Fruit fly (Drosophila melanogaster) whole organism, embryonic: ENCODE data around the gene RpL37A.

ENCODE experiments used
- Abd-B ChIP-seq: fragments of 200-800 bp; sonication (Bioruptor generic); optimal IDR thresholded peaks from 2 replicates; lab custom pipeline; 2018; ENCODE audit warnings: missing biosample characterization, mild to moderate bottlenecking, missing genetic modification characterization, moderate library complexity
- Aef1 ChIP-seq: fragments of 200-800 bp; sonication (Bioruptor generic); IDR thresholded peaks from 3 replicates; pipeline ENCODE4 v1.3.6; 2022; ENCODE audit warnings: missing biosample characterization, missing genetic modification characterization
- Awh ChIP-seq: fragments of 200-800 bp; sonication (Bioruptor generic); IDR thresholded peaks from 2 replicates; pipeline ENCODE4, ENCODE4 v1.3.6; 2022; ENCODE audit warnings: missing biosample characterization, missing genetic modification characterization
- Bgb ChIP-seq: fragments of 200-800 bp; sonication (Bioruptor generic); IDR thresholded peaks from 2 replicates; pipeline ENCODE4 v1.3.6; 2022; ENCODE audit warnings: missing biosample characterization, missing genetic modification characterization; ENCODE audit not compliant: partially characterized antibody
- CG12104 ChIP-seq: fragments of 200-800 bp; sonication (Bioruptor generic); optimal IDR thresholded peaks from 3 replicates; lab custom pipeline; 2016; ENCODE audit warnings: missing biosample characterization, missing genetic modification characterization
- CG13296 ChIP-seq: fragments of 200-800 bp; sonication (Bioruptor generic); optimal IDR thresholded peaks from 3 replicates; lab custom pipeline; 2018; ENCODE audit warnings: missing biosample characterization, mild to moderate bottlenecking, missing genetic modification characterization
- CG14050 ChIP-seq: fragments of 200-800 bp; sonication (Bioruptor generic); IDR thresholded peaks from 3 replicates; pipeline ENCODE4 v1.3.6; 2022; ENCODE audit warnings: missing biosample characterization, missing genetic modification characterization
- CG15269 ChIP-seq: fragments of 200-800 bp; sonication (Bioruptor generic); optimal IDR thresholded peaks from 2 replicates; lab custom pipeline; 2018; ENCODE audit warnings: missing biosample characterization, mild to moderate bottlenecking, missing genetic modification characterization, moderate library complexity
- CG17328 ChIP-seq: fragments of 200-800 bp; sonication (Bioruptor generic); IDR thresholded peaks from 2 replicates; pipeline ENCODE4 v1.3.6; 2022; ENCODE audit warnings: missing biosample characterization, missing genetic modification characterization
- CG1792 ChIP-seq: fragments of 200-800 bp; sonication (Bioruptor generic); optimal IDR thresholded peaks from 2 replicates; lab custom pipeline; 2016; ENCODE audit warnings: missing biosample characterization, missing genetic modification characterization
- CG30403 ChIP-seq: fragments of 200-800 bp; sonication (Bioruptor generic); optimal IDR thresholded peaks from 3 replicates; lab custom pipeline; 2016; ENCODE audit warnings: missing biosample characterization, missing genetic modification characterization
- CG3065 ChIP-seq: fragments of 200-800 bp; sonication (Bioruptor generic); optimal IDR thresholded peaks from 2 replicates; lab custom pipeline; 2016; ENCODE audit warnings: missing biosample characterization, missing genetic modification characterization
- CG6854 ChIP-seq: fragments of 200-800 bp; sonication (Bioruptor generic); optimal IDR thresholded peaks from 3 replicates; lab custom pipeline; 2017; ENCODE audit warnings: missing biosample characterization, mild to moderate bottlenecking, missing genetic modification characterization
- CG7839 ChIP-seq: fragments of 200-800 bp; sonication (Bioruptor generic); optimal IDR thresholded peaks from 3 replicates; lab custom pipeline; 2018; ENCODE audit warnings: missing biosample characterization, mild to moderate bottlenecking, missing genetic modification characterization, moderate library complexity
- CG7928 ChIP-seq: fragments of 200-800 bp; sonication (Bioruptor generic); optimal IDR thresholded peaks from 2 replicates; lab custom pipeline; 2017; ENCODE audit warnings: missing biosample characterization, mild to moderate bottlenecking, missing genetic modification characterization
- CG8281 ChIP-seq: fragments of 200-800 bp; sonication (Bioruptor generic); optimal IDR thresholded peaks from 2 replicates; lab custom pipeline; 2018; ENCODE audit warnings: missing biosample characterization, mild to moderate bottlenecking, missing genetic modification characterization, moderate library complexity
- CG8388 ChIP-seq: fragments of 200-800 bp; sonication (Bioruptor generic); optimal IDR thresholded peaks from 2 replicates; lab custom pipeline; 2019; ENCODE audit warnings: missing biosample characterization, mild to moderate bottlenecking, missing genetic modification characterization, moderate library complexity
- CG9215 ChIP-seq: fragments of 200-800 bp; sonication (Bioruptor generic); IDR thresholded peaks from 2 replicates; pipeline ENCODE4 v1.3.6; 2022; ENCODE audit warnings: missing biosample characterization, missing genetic modification characterization
- Dek ChIP-seq: fragments of 200-800 bp; sonication (Bioruptor generic); optimal IDR thresholded peaks from 3 replicates; lab custom pipeline; 2019; ENCODE audit warnings: missing biosample characterization, mild to moderate bottlenecking, missing genetic modification characterization, moderate library complexity
- Dip2 ChIP-seq: fragments of 200-800 bp; sonication (Bioruptor generic); IDR thresholded peaks from 2 replicates; pipeline ENCODE4 v1.3.6; 2022; ENCODE audit warnings: missing biosample characterization, missing genetic modification characterization
- Dref ChIP-seq: fragments of 200-800 bp; sonication (Bioruptor generic); IDR thresholded peaks from 2 replicates; pipeline ENCODE4 v1.3.6; 2022; ENCODE audit warnings: missing biosample characterization, missing genetic modification characterization
- Eip74EF ChIP-seq, 2 experiments: fragments of 200-800 bp in 1 of 2; fragments of >200 bp in 1 of 2; sonication (Bioruptor generic) in 1 of 2; optimal IDR thresholded peaks; 2 replicates each; lab custom pipeline; 2017 to 2019; ENCODE audit warnings: missing biosample characterization in 2 of 2, missing genetic modification characterization in 2 of 2, mild to moderate bottlenecking in 1 of 2, moderate library complexity in 1 of 2
- Ets97D ChIP-seq: fragments of 200-800 bp; sonication (Bioruptor generic); optimal IDR thresholded peaks from 3 replicates; lab custom pipeline; 2016; ENCODE audit warnings: missing biosample characterization, missing genetic modification characterization
- Hey ChIP-seq: fragments of 200-800 bp; sonication (Bioruptor generic); optimal IDR thresholded peaks from 3 replicates; lab custom pipeline; 2018; ENCODE audit warnings: missing biosample characterization, mild to moderate bottlenecking, missing genetic modification characterization
- Hmr ChIP-seq: fragments of 200-800 bp; sonication (Bioruptor generic); optimal IDR thresholded peaks from 3 replicates; lab custom pipeline; 2017; ENCODE audit warnings: mild to moderate bottlenecking, missing biosample characterization, missing genetic modification reagents, missing genetic modification characterization
- Myb ChIP-seq: fragments of 200-800 bp; sonication (Bioruptor generic); optimal IDR thresholded peaks from 2 replicates; lab custom pipeline; 2016; ENCODE audit warnings: missing biosample characterization, missing genetic modification characterization
- NC2β ChIP-seq: fragments of 200-800 bp; sonication (Bioruptor generic); optimal IDR thresholded peaks from 2 replicates; lab custom pipeline; 2016; ENCODE audit warnings: missing biosample characterization, missing genetic modification characterization
- NfI ChIP-seq: fragments of 200-800 bp; sonication (Bioruptor generic); optimal IDR thresholded peaks from 3 replicates; lab custom pipeline; 2018; ENCODE audit warnings: missing biosample characterization, mild to moderate bottlenecking, missing genetic modification characterization, moderate library complexity
- Poxn ChIP-seq: fragments of 200-800 bp; sonication (Bioruptor generic); IDR thresholded peaks from 2 replicates; pipeline ENCODE4 v1.3.6; 2022; ENCODE audit warnings: missing biosample characterization, missing genetic modification characterization
- Rfx ChIP-seq: fragments of 200-800 bp; sonication (Bioruptor generic); IDR thresholded peaks from 2 replicates; pipeline ENCODE4 v1.3.6; 2022; ENCODE audit warnings: missing biosample characterization, missing genetic modification characterization
- Sry-δ ChIP-seq: fragments of 200-800 bp; sonication (Bioruptor generic); optimal IDR thresholded peaks from 2 replicates; lab custom pipeline; 2016; ENCODE audit warnings: missing biosample characterization, missing genetic modification characterization
- ac ChIP-seq: fragments of 200-800 bp; sonication (Bioruptor generic); optimal IDR thresholded peaks from 3 replicates; lab custom pipeline; 2017; ENCODE audit warnings: missing biosample characterization, mild to moderate bottlenecking, missing genetic modification characterization
- bbx ChIP-seq: fragments of 200-800 bp; sonication (Bioruptor generic); IDR thresholded peaks from 2 replicates; pipeline ENCODE4 v1.3.6; 2022; ENCODE audit warnings: missing biosample characterization, missing genetic modification characterization; ENCODE audit not compliant: partially characterized antibody
- chm ChIP-seq: fragments of 200-800 bp; sonication (Bioruptor generic); IDR thresholded peaks from 2 replicates; pipeline ENCODE4 v1.3.6; 2022; ENCODE audit warnings: missing biosample characterization, missing genetic modification characterization
- cwo ChIP-seq: fragments of 200-800 bp; sonication (Bioruptor generic); optimal IDR thresholded peaks from 3 replicates; lab custom pipeline; 2017; ENCODE audit warnings: missing biosample characterization, missing genetic modification characterization, mild to moderate bottlenecking, moderate library complexity, missing genetic modification reagents
- dati ChIP-seq: fragments of 200-800 bp; sonication (Bioruptor generic); IDR thresholded peaks from 2 replicates; pipeline ENCODE4 v1.3.6; 2022; ENCODE audit warnings: missing biosample characterization, missing genetic modification characterization
- disco-r ChIP-seq: fragments of 200-800 bp; sonication (Bioruptor generic); optimal IDR thresholded peaks from 2 replicates; lab custom pipeline; 2016; ENCODE audit warnings: missing biosample characterization, missing genetic modification characterization
- eve ChIP-seq, 2 experiments: fragments of >200 bp; optimal IDR thresholded peaks; 2 replicates each; lab custom pipeline; 2017; ENCODE audit warnings: missing biosample characterization in 2 of 2, missing genetic modification characterization in 2 of 2
- gce ChIP-seq: fragments of 200-800 bp; sonication (Bioruptor generic); IDR thresholded peaks from 3 replicates; pipeline ENCODE4 v1.3.6; 2022; ENCODE audit warnings: missing biosample characterization, missing genetic modification characterization
- her ChIP-seq: fragments of 200-800 bp; sonication (Bioruptor generic); optimal IDR thresholded peaks from 2 replicates; lab custom pipeline; 2016; ENCODE audit warnings: missing biosample characterization, missing genetic modification characterization
- mld ChIP-seq: fragments of 200-800 bp; sonication (Bioruptor generic); IDR thresholded peaks from 3 replicates; pipeline ENCODE4 v1.3.6; 2022; ENCODE audit warnings: missing biosample characterization, missing genetic modification characterization; ENCODE audit not compliant: partially characterized antibody
- odd ChIP-seq: fragments of 200-800 bp; sonication (Bioruptor generic); optimal IDR thresholded peaks from 2 replicates; lab custom pipeline; 2017; ENCODE audit warnings: missing biosample characterization, mild to moderate bottlenecking, missing genetic modification characterization
- pnt ChIP-seq: fragments of 200-800 bp; sonication (Bioruptor generic); optimal IDR thresholded peaks from 3 replicates; lab custom pipeline; 2016; ENCODE audit warnings: missing biosample characterization, missing genetic modification characterization
- pum ChIP-seq: fragments of 200-800 bp; sonication (Bioruptor generic); optimal IDR thresholded peaks from 2 replicates; lab custom pipeline; 2016; ENCODE audit warnings: missing biosample characterization, missing genetic modification characterization
- sens ChIP-seq: fragments of 200-800 bp; sonication (Bioruptor generic); peaks from one replicate; lab custom pipeline; 2016; ENCODE audit warnings: missing biosample characterization, missing genetic modification characterization
- seq ChIP-seq: fragments of 200-800 bp; sonication (Bioruptor generic); IDR thresholded peaks from 2 replicates; pipeline ENCODE4 v1.3.6; 2022; ENCODE audit warnings: missing biosample characterization, missing genetic modification characterization
- slbo ChIP-seq: fragments of 200-800 bp; sonication (Bioruptor generic); IDR thresholded peaks from 2 replicates; pipeline ENCODE4 v1.3.6; 2022; ENCODE audit warnings: missing biosample characterization, missing genetic modification characterization
- sqz ChIP-seq: fragments of 200-800 bp; sonication (Bioruptor generic); optimal IDR thresholded peaks from 3 replicates; lab custom pipeline; 2018; ENCODE audit warnings: missing biosample characterization, mild to moderate bottlenecking, missing genetic modification characterization
- tio ChIP-seq: fragments of 200-800 bp; sonication (Bioruptor generic); optimal IDR thresholded peaks from 2 replicates; lab custom pipeline; 2017; ENCODE audit warnings: missing biosample characterization, missing genetic modification characterization, inconsistent platforms
- tup ChIP-seq: fragments of 200-800 bp; sonication (Bioruptor generic); optimal IDR thresholded peaks from 2 replicates; lab custom pipeline; 2016; ENCODE audit warnings: missing biosample characterization, mild to moderate bottlenecking, missing genetic modification characterization, moderate library complexity

The RpL37A gene

dm6 chr2L:5052367-5052914 is 18.3 kb upstream of the RpL37A start, which contains the start of gene senju (continued):
- TF ChIP-seq mld (GFP tag; lab: Robert Waterston, UW): 0 out of 3 replicates have a peak, but pooled peaks have one; percentile 46
- peak; percentile 80 for TF ChIP-seq CG13296 (GFP tag; lab: Kevin White, UChicago)
- TF ChIP-seq Myb (GFP tag; lab: Kevin White, UChicago): peak; percentile 79
- peak; percentile 74 for TF ChIP-seq pnt
- TF ChIP-seq slbo: peak; percentile 83
- TF ChIP-seq tup: no peak
- TF ChIP-seq sqz: peak; percentile 95
- no peak for TF ChIP-seq Dip2
- TF ChIP-seq CG14050 (GFP tag; lab: Robert Waterston, UW): peak; percentile 65
- peak; percentile 75 for TF ChIP-seq Dek (tag; lab: Kevin White, UChicago)
- peak; percentile 81 for TF ChIP-seq seq (GFP tag; lab: Robert Waterston, UW)
- TF ChIP-seq CG17328 (GFP tag; lab: Robert Waterston, UW): peak; percentile 92
- TF ChIP-seq bbx (GFP tag; lab: Robert Waterston, UW): peak; percentile 35; the same call in 1 of the 2 replicates
- TF ChIP-seq disco-r (GFP tag; lab: Kevin White, UChicago): peak; percentile 64
- TF ChIP-seq CG9215 (GFP tag; lab: Robert Waterston, UW): peak; percentile 62
- peak; percentile 91 for TF ChIP-seq Hmr (GFP tag; lab: Kevin White, UChicago)
- peak; percentile 87 for TF ChIP-seq chm (GFP tag; lab: Robert Waterston, UW)
- peak; percentile 81 for TF ChIP-seq CG8388
- peak; percentile 79 for TF ChIP-seq Aef1 (GFP tag; lab: Robert Waterston, UW)
- peak; percentile 16 for TF ChIP-seq Abd-B (GFP tag; lab: Kevin White, UChicago)
- TF ChIP-seq Poxn: no peak
- peak; percentile 48; the same call in 1 of the 2 replicates for TF ChIP-seq Bgb (GFP tag; lab: Robert Waterston, UW)
- TF ChIP-seq sens (GFP tag; lab: Kevin White, UChicago): peak; percentile 98
- peak; percentile 83 for TF ChIP-seq pum (GFP tag; lab: Kevin White, UChicago)
- TF ChIP-seq CG8281: peak; percentile 56
- TF ChIP-seq Ets97D: peak; percentile 93
- peak; percentile 86 for TF ChIP-seq Rfx (GFP tag; lab: Robert Waterston, UW)
- TF ChIP-seq CG6854: peak; percentile 75
- peak; percentile 72 for TF ChIP-seq CG3065 (GFP tag; lab: Kevin White, UChicago)
- peak; percentile 79 for TF ChIP-seq odd (GFP tag; lab: Kevin White, UChicago)
- peak; percentile 79 for TF ChIP-seq CG7839
- TF ChIP-seq ac (GFP tag; lab: Kevin White, UChicago): peak; percentile 15
- TF ChIP-seq cwo (GFP tag; lab: Kevin White, UChicago): peak; percentile 79
- TF ChIP-seq Eip74EF (GFP tag; optimal IDR thresholded peaks at IDR 0.05; lab: Kevin White, UChicago): peak in 1 of 2 experiments; percentile 80
- peak; percentile 32 for TF ChIP-seq CG7928 (GFP tag; lab: Kevin White, UChicago)
- peak; percentile 83 for TF ChIP-seq Awh (GFP tag; lab: Robert Waterston, UW)
- TF ChIP-seq Sry-δ (GFP tag; lab: Kevin White, UChicago): peak; percentile 45
- peak; percentile 73; the same call in 1 of the 2 replicates for TF ChIP-seq dati (GFP tag; lab: Robert Waterston, UW)
- peak; percentile 79 for TF ChIP-seq NfI (GFP tag; lab: Kevin White, UChicago)
- peak; percentile 90 for TF ChIP-seq CG30403 (GFP tag; lab: Kevin White, UChicago)
- no peak for TF ChIP-seq eve (GFP tag; optimal IDR thresholded peaks at IDR 0.05; lab: Kevin White, UChicago)
- peak; percentile 48 for TF ChIP-seq Dref (GFP tag; lab: Robert Waterston, UW)
- TF ChIP-seq CG12104: peak; percentile 73
- TF ChIP-seq her: peak; percentile 91
- peak; percentile 60 for TF ChIP-seq CG1792
- TF ChIP-seq NC2β: peak; percentile 82
- TF ChIP-seq Hey: peak; percentile 69
- peak; percentile 83 for TF ChIP-seq tio (GFP tag; lab: Kevin White, UChicago)
- TF ChIP-seq gce (GFP tag; lab: Robert Waterston, UW): peak; percentile 79; the same call in 2 of the 3 replicates
- TF ChIP-seq CG15269 (tag; lab: Kevin White, UChicago): peak; percentile 83
